Worm (Caenorhabditis elegans): ENCODE measurements around the gene symk-1.

DNA sequence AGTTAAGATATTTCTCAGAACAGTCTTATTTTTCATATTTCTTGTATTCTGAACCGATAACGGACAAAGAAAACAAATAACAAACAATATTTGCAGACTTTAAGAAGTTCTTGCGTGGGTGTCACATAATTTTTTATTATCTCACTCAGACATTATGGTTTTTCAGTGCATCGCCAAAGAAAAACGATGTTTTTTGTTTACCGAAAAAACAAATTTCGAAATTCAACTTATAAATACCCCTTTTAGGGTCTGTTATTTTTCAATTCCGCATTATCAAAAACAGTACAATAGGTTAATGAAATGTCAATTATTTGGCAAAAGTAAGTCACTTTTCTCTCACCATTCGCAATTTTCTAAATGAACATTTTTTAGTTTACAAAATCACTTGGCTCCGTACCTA is 33.1 kb upstream of the symk-1 start, which contains the start of gene otpl-4:
- TF ChIP-seq ztf-11 (tag; optimal IDR thresholded peaks at IDR 0.05) = no peak
- no peak for TF ChIP-seq elt-1 (tag; optimal IDR thresholded peaks at IDR 0.05; ENCODE audit: borderline replicate concordance, insufficient read depth)
- no peak for TF ChIP-seq mls-2 (tag; optimal IDR thresholded peaks at IDR 0.05)

Measured in whole organism, mixed stage, embryonic.